Worm (Caenorhabditis elegans): ENCODE results near the gene sri-21.

DNA sequence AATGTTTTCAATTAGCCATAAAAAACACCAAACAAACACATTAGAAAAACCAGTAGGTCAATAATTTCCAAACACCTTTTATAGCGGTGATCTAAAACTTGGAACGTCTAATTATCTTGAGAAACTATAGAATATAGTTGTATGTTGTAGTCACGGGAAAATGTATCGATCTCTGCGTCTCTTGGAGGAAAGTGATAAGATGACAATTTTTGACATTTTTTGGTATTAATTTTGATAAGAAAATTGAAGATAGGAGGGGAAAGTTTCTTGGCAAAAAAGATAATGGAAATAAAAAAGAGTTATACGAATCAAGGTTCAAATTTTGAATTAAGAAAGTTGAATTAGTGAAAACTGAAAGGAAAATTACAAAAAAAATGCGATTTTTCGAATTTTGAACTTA, 43.9 kb upstream of the sri-21 start:
- no peak for TF ChIP-seq zag-1 (tag; optimal IDR thresholded peaks at IDR 0.05)
- no peak for TF ChIP-seq nhr-12 (tag; optimal IDR thresholded peaks at IDR 0.05)
- TF ChIP-seq nhr-237 (tag; optimal IDR thresholded peaks at IDR 0.05), result no peak
- no peak for TF ChIP-seq snpc-4 (tag; optimal IDR thresholded peaks at IDR 0.05)
- no peak for TF ChIP-seq ceh-82 (tag; optimal IDR thresholded peaks at IDR 0.05)
- TF ChIP-seq unc-62 (GFP tag; optimal IDR thresholded peaks at IDR 0.05), result no peak
